Worm (Caenorhabditis elegans) whole organism, midembryonic: ENCODE results near the gene C04A2.15.

Experiments
- T22C8.4 ChIP-seq: fragments of 200-800 bp; sonication (Bioruptor generic); IDR thresholded peaks from 2 replicates; pipeline ENCODE4 v1.3.6; 2022; ENCODE audit warnings: missing genetic modification characterization, missing compliant biosample characterization
- cog-1 ChIP-seq: sonication (generic microtip); optimal IDR thresholded peaks from 2 replicates; lab custom pipeline; 2016; ENCODE audit warnings: missing genetic modification characterization, missing compliant biosample characterization
- flt-1 ChIP-seq: fragments of 200-800 bp; sonication (Bioruptor generic); IDR thresholded peaks from 2 replicates; pipeline ENCODE4 v1.3.6; 2022; ENCODE audit warnings: missing genetic modification characterization, missing compliant biosample characterization
- klf-2 ChIP-seq: fragments of 200-800 bp; sonication (Bioruptor generic); conservative IDR thresholded peaks from 2 replicates; pipeline ENCODE4 v1.3.6; 2022; ENCODE audit warnings: missing genetic modification reagents, missing genetic modification characterization, missing compliant biosample characterization
- med-1 ChIP-seq: sonication (generic microtip); optimal IDR thresholded peaks from 2 replicates; lab custom pipeline; 2017; ENCODE audit warnings: missing genetic modification characterization, mild to moderate bottlenecking, missing compliant biosample characterization, antibody characterized with exemption, missing genetic modification reagents; ENCODE audit not compliant: insufficient read depth
- ref-1 ChIP-seq: fragments of 200-800 bp; sonication (Bioruptor generic); conservative IDR thresholded peaks from 2 replicates; pipeline ENCODE4 v1.3.6; 2022; ENCODE audit warnings: missing genetic modification reagents, missing genetic modification characterization, missing compliant biosample characterization
- tab-1 ChIP-seq: fragments of 200-800 bp; sonication (Bioruptor generic); IDR thresholded peaks from 2 replicates; pipeline ENCODE4 v1.3.6; 2022; ENCODE audit warnings: missing genetic modification characterization, missing compliant biosample characterization
- ztf-23 ChIP-seq: fragments of 200-800 bp; sonication (Bioruptor generic); IDR thresholded peaks from 2 replicates; pipeline ENCODE4 v1.3.6; 2022; ENCODE audit warnings: missing genetic modification reagents, missing genetic modification characterization, missing compliant biosample characterization
- ztf-29 ChIP-seq: fragments of 200-800 bp; sonication (Bioruptor generic); IDR thresholded peaks from 2 replicates; pipeline ENCODE4 v1.3.6; 2022; ENCODE audit warnings: missing genetic modification reagents, missing genetic modification characterization, missing compliant biosample characterization

Gene C04A2.15

ce11 chrII:6831531-6832201 is 20.4 kb upstream of the C04A2.15 start:
- no peak for TF ChIP-seq ztf-29 (GFP tag; lab: Robert Waterston, UW)
- TF ChIP-seq med-1 (GFP tag; lab: Kevin White, UChicago): no peak
- TF ChIP-seq flt-1 (GFP tag; lab: Robert Waterston, UW): no peak
- TF ChIP-seq klf-2 (GFP tag; lab: Robert Waterston, UW): no peak
- TF ChIP-seq ztf-23 (GFP tag; lab: Robert Waterston, UW): no peak
- TF ChIP-seq tab-1 (GFP tag; lab: Robert Waterston, UW): no peak
- TF ChIP-seq ref-1: no peak

- TF ChIP-seq ztf-23 (GFP tag; lab: Robert Waterston, UW) (no peak), flt-1 (GFP tag; lab: Robert Waterston, UW) (no peak), cog-1 (tag; lab: Kevin White, UChicago) (no peak), ztf-29 (GFP tag; lab: Robert Waterston, UW) (no peak), med-1 (GFP tag; lab: Kevin White, UChicago) (no peak), klf-2 (GFP tag; lab: Robert Waterston, UW) (no peak), T22C8.4 (GFP tag; lab: Robert Waterston, UW) (no peak), ref-1 (no peak), tab-1 (GFP tag; lab: Robert Waterston, UW) (no peak)
Measured at ce11 chrII:6832207-6832606, 19.8 kb upstream of the C04A2.15 start.

- TF ChIP-seq flt-1 (GFP tag; lab: Robert Waterston, UW): no peak
- 0 out of 2 replicates have a peak, but pooled peaks have one; percentile 14 for TF ChIP-seq T22C8.4 (GFP tag; lab: Robert Waterston, UW)
- TF ChIP-seq ztf-29 (GFP tag; lab: Robert Waterston, UW): no peak
- TF ChIP-seq cog-1 (tag; lab: Kevin White, UChicago): no peak
- TF ChIP-seq ref-1: no peak
- no peak for TF ChIP-seq klf-2 (GFP tag; lab: Robert Waterston, UW)
- TF ChIP-seq med-1 (GFP tag; lab: Kevin White, UChicago): no peak
- 0 out of 2 replicates have a peak, but pooled peaks have one; percentile 32 for TF ChIP-seq ztf-23 (GFP tag; lab: Robert Waterston, UW)
- TF ChIP-seq tab-1 (GFP tag; lab: Robert Waterston, UW): no peak
Measured at ce11 chrII:6832695-6833389, 19.2 kb upstream of the C04A2.15 start.

- TF ChIP-seq klf-2 (GFP tag; lab: Robert Waterston, UW): no peak
- TF ChIP-seq ztf-23 (GFP tag; lab: Robert Waterston, UW): no peak
- no peak for TF ChIP-seq ztf-29 (GFP tag; lab: Robert Waterston, UW)
- TF ChIP-seq T22C8.4 (GFP tag; lab: Robert Waterston, UW): no peak
- no peak for TF ChIP-seq med-1 (GFP tag; lab: Kevin White, UChicago)
- no peak for TF ChIP-seq flt-1 (GFP tag; lab: Robert Waterston, UW)
- no peak for TF ChIP-seq cog-1 (tag; lab: Kevin White, UChicago)
- TF ChIP-seq tab-1 (GFP tag; lab: Robert Waterston, UW): no peak
- no peak for TF ChIP-seq ref-1
Measured at ce11 chrII:6833781-6834339, 18.2 kb upstream of the C04A2.15 start.

ce11 chrII:6834582-6835058 is 17.4 kb upstream of the C04A2.15 start, which contains the start of gene egl-27:
Gene egl-27 (plus strand): TSS chrII:6835008.
- TF ChIP-seq med-1 (GFP tag; lab: Kevin White, UChicago) (no peak), ztf-23 (GFP tag; lab: Robert Waterston, UW) (0 out of 2 replicates have a peak, but pooled peaks have one; percentile 29), klf-2 (GFP tag; lab: Robert Waterston, UW) (no peak), flt-1 (GFP tag; lab: Robert Waterston, UW) (peak; percentile 66; the same call in 1 of the 2 replicates)

- TF ChIP-seq med-1 (GFP tag; lab: Kevin White, UChicago): peak; percentile 22
- TF ChIP-seq flt-1 (GFP tag; lab: Robert Waterston, UW): peak; percentile 35; the same call in 1 of the 2 replicates
- no peak for TF ChIP-seq klf-2 (GFP tag; lab: Robert Waterston, UW)
Measured at ce11 chrII:6835500-6835899, 16.5 kb upstream of the C04A2.15 start.

ce11 chrII:6835972-6836595 is 16.0 kb upstream of the C04A2.15 start:
- TF ChIP-seq ztf-29 (GFP tag; lab: Robert Waterston, UW): no peak
- TF ChIP-seq cog-1 (tag; lab: Kevin White, UChicago): peak; percentile 50
- 0 out of 2 replicates have a peak, but pooled peaks have one; percentile 66 for TF ChIP-seq ztf-23 (GFP tag; lab: Robert Waterston, UW)
- TF ChIP-seq med-1 (GFP tag; lab: Kevin White, UChicago): no peak
- TF ChIP-seq klf-2 (GFP tag; lab: Robert Waterston, UW): no peak
- no peak for TF ChIP-seq tab-1 (GFP tag; lab: Robert Waterston, UW)
- no peak for TF ChIP-seq ref-1
- TF ChIP-seq flt-1 (GFP tag; lab: Robert Waterston, UW): no peak
- no peak for TF ChIP-seq T22C8.4 (GFP tag; lab: Robert Waterston, UW)

- TF ChIP-seq ztf-23 (GFP tag; lab: Robert Waterston, UW) (no peak), klf-2 (GFP tag; lab: Robert Waterston, UW) (no peak), flt-1 (GFP tag; lab: Robert Waterston, UW) (no peak), med-1 (GFP tag; lab: Kevin White, UChicago) (no peak), tab-1 (GFP tag; lab: Robert Waterston, UW) (no peak), T22C8.4 (GFP tag; lab: Robert Waterston, UW) (no peak), ref-1 (no peak), cog-1 (tag; lab: Kevin White, UChicago) (no peak), ztf-29 (GFP tag; lab: Robert Waterston, UW) (no peak)
Measured at ce11 chrII:6836762-6837566, 15.1 kb upstream of the C04A2.15 start.
